Worm (Caenorhabditis elegans): Measurements from ENCODE around the gene puf-8.

DNA sequence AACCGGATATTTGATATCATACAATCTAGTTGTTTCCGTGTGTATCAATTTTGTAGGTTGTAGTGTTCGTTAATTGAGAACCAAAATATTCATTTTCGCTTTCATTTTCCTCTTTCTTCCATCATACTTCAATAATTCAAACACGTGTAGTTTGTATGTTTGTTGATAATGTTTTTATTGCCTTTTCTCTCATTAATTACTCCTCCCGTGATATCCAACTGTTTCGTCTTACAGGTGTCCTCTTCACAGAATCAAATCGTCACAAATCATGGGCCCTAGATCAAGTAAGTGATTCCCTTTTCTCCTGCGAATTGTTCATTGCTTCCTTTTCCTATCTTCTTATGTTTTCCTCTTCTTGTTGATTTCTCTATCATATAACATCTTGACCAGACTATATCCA is 40.9 kb upstream of the puf-8 start, which contains the start of gene nhr-21:
- no peak for TF ChIP-seq T22C8.4 (GFP tag; IDR thresholded peaks at IDR 0.05)
- TF ChIP-seq ztf-23 (GFP tag; IDR thresholded peaks at IDR 0.05) = no peak
- TF ChIP-seq cog-1 (tag; optimal IDR thresholded peaks at IDR 0.05) = no peak
- TF ChIP-seq ref-1 (GFP tag; conservative IDR thresholded peaks at IDR 0.05) = no peak
- TF ChIP-seq med-1 (GFP tag; optimal IDR thresholded peaks at IDR 0.05; ENCODE audit: insufficient read depth) = no peak
- TF ChIP-seq flt-1 (GFP tag; IDR thresholded peaks at IDR 0.05) = no peak

Data from whole organism, midembryonic.